Fruit fly (Drosophila melanogaster): ENCODE measurements around the gene CG46412.

Gene CG46412

dm6 chr3L:11539511-11540329 lies 24.2 kb downstream of the CG46412 start:
- TF ChIP-seq CG7101 (tag; optimal IDR thresholded peaks at IDR 0.05) = no peak
- no peak for TF ChIP-seq cic (GFP tag; optimal IDR thresholded peaks at IDR 0.05)
- TF ChIP-seq CG7045 (GFP tag; optimal IDR thresholded peaks at IDR 0.05) = no peak
- TF ChIP-seq Clk (GFP tag; optimal IDR thresholded peaks at IDR 0.05) = no peak
- no peak for TF ChIP-seq CG12768 (GFP tag; optimal IDR thresholded peaks at IDR 0.05)
- no peak for TF ChIP-seq CG11617 (GFP tag; optimal IDR thresholded peaks at IDR 0.05)
- TF ChIP-seq Hr96 (GFP tag; optimal IDR thresholded peaks at IDR 0.05) = no peak
- no peak for TF ChIP-seq kay (GFP tag; ENCODE audit: borderline replicate concordance)
- TF ChIP-seq bab1 (GFP tag; optimal IDR thresholded peaks at IDR 0.05) = no peak
- TF ChIP-seq ovo (GFP tag; optimal IDR thresholded peaks at IDR 0.05) = no peak

dm6 chr3L:11536767-11537419 lies 27.0 kb downstream of the CG46412 start:
- TF ChIP-seq CG33017 (tag; optimal IDR thresholded peaks at IDR 0.05) (no peak), bab1 (GFP tag; optimal IDR thresholded peaks at IDR 0.05) (no peak), ovo (GFP tag; optimal IDR thresholded peaks at IDR 0.05) (no peak), CG12768 (GFP tag; optimal IDR thresholded peaks at IDR 0.05) (no peak), kay (GFP tag; ENCODE audit: borderline replicate concordance) (peak; percentile 89), tj (GFP tag; optimal IDR thresholded peaks at IDR 0.05) (peak; percentile 81), toe (GFP tag; optimal IDR thresholded peaks at IDR 0.05) (no peak)

- TF ChIP-seq CG14711 (tag; optimal IDR thresholded peaks at IDR 0.05) (no peak), cnc (optimal IDR thresholded peaks at IDR 0.05) (no peak), tj (GFP tag; optimal IDR thresholded peaks at IDR 0.05) (no peak), kay (GFP tag; ENCODE audit: borderline replicate concordance) (no peak), CG5204 (GFP tag; optimal IDR thresholded peaks at IDR 0.05) (no peak), CG7101 (tag; optimal IDR thresholded peaks at IDR 0.05) (no peak), Crg-1 (GFP tag; optimal IDR thresholded peaks at IDR 0.05) (no peak), CG12768 (GFP tag; optimal IDR thresholded peaks at IDR 0.05) (no peak), Mnt (GFP tag; optimal IDR thresholded peaks at IDR 0.05) (no peak), CG1620 (GFP tag; optimal IDR thresholded peaks at IDR 0.05) (no peak), Clk (GFP tag; optimal IDR thresholded peaks at IDR 0.05) (no peak), ovo (GFP tag; optimal IDR thresholded peaks at IDR 0.05) (no peak), toe (GFP tag; optimal IDR thresholded peaks at IDR 0.05) (no peak)
Observed at dm6 chr3L:11536132-11536531, 27.7 kb downstream of the CG46412 start.

- TF ChIP-seq pad (GFP tag; optimal IDR thresholded peaks at IDR 0.05) = no peak
- TF ChIP-seq toe (GFP tag; optimal IDR thresholded peaks at IDR 0.05) = peak; percentile 18
- TF ChIP-seq cic (GFP tag; optimal IDR thresholded peaks at IDR 0.05) = peak; percentile 44
- no peak for TF ChIP-seq CG5204 (GFP tag; optimal IDR thresholded peaks at IDR 0.05)
- no peak for TF ChIP-seq Hr96 (GFP tag; optimal IDR thresholded peaks at IDR 0.05)
- no peak for TF ChIP-seq CG7101 (tag; optimal IDR thresholded peaks at IDR 0.05)
- TF ChIP-seq CG7045 (GFP tag; optimal IDR thresholded peaks at IDR 0.05) = no peak
- peak; percentile 49 for TF ChIP-seq CG12768 (GFP tag; optimal IDR thresholded peaks at IDR 0.05)
- TF ChIP-seq Mnt (GFP tag; optimal IDR thresholded peaks at IDR 0.05) = peak; percentile 20
- no peak for TF ChIP-seq bab1 (GFP tag; optimal IDR thresholded peaks at IDR 0.05)
- peak; percentile 71 for TF ChIP-seq ovo (GFP tag; optimal IDR thresholded peaks at IDR 0.05)
- TF ChIP-seq CG11617 (GFP tag; optimal IDR thresholded peaks at IDR 0.05) = no peak
- TF ChIP-seq tj (GFP tag; optimal IDR thresholded peaks at IDR 0.05) = peak; percentile 70
- peak; percentile 97 for TF ChIP-seq kay (GFP tag; ENCODE audit: borderline replicate concordance)
- no peak for TF ChIP-seq cnc (optimal IDR thresholded peaks at IDR 0.05)
- TF ChIP-seq Crg-1 (GFP tag; optimal IDR thresholded peaks at IDR 0.05) = no peak
- peak; percentile 55 for TF ChIP-seq CG1620 (GFP tag; optimal IDR thresholded peaks at IDR 0.05)
- TF ChIP-seq Clk (GFP tag; optimal IDR thresholded peaks at IDR 0.05) = peak; percentile 61
- no peak for TF ChIP-seq CG14711 (tag; optimal IDR thresholded peaks at IDR 0.05)
- TF ChIP-seq CG33017 (tag; optimal IDR thresholded peaks at IDR 0.05) = peak; percentile 23
Observed at dm6 chr3L:11534391-11535246, 29.3 kb downstream of the CG46412 start.

dm6 chr3L:11533704-11534319 lies 30.1 kb downstream of the CG46412 start:
- no peak for TF ChIP-seq CG14711 (tag; optimal IDR thresholded peaks at IDR 0.05)
- no peak for TF ChIP-seq cnc (optimal IDR thresholded peaks at IDR 0.05)
- no peak for TF ChIP-seq tj (GFP tag; optimal IDR thresholded peaks at IDR 0.05)
- TF ChIP-seq CG33017 (tag; optimal IDR thresholded peaks at IDR 0.05) = no peak
- TF ChIP-seq Hr96 (GFP tag; optimal IDR thresholded peaks at IDR 0.05) = no peak
- no peak for TF ChIP-seq CG5204 (GFP tag; optimal IDR thresholded peaks at IDR 0.05)
- no peak for TF ChIP-seq Crg-1 (GFP tag; optimal IDR thresholded peaks at IDR 0.05)
- no peak for TF ChIP-seq Mnt (GFP tag; optimal IDR thresholded peaks at IDR 0.05)
- no peak for TF ChIP-seq toe (GFP tag; optimal IDR thresholded peaks at IDR 0.05)
- no peak for TF ChIP-seq CG7045 (GFP tag; optimal IDR thresholded peaks at IDR 0.05)
- TF ChIP-seq CG12768 (GFP tag; optimal IDR thresholded peaks at IDR 0.05) = no peak
